Worm (Caenorhabditis elegans): ENCODE results near the gene Y47D3B.12.
A peak's percentile ranks its signal among the peaks of the same experiment; 100 is the strongest.

Gene Y47D3B.12

ce11 chrIII:11358273-11358672 lies 44.5 kb upstream of the Y47D3B.12 start:
- TF ChIP-seq hlh-11 (tag; optimal IDR thresholded peaks at IDR 0.05) (no peak), rbr-2 (tag; optimal IDR thresholded peaks at IDR 0.05) (no peak)

- no peak for TF ChIP-seq nhr-48 (tag; optimal IDR thresholded peaks at IDR 0.05)
- no peak for TF ChIP-seq T20F7.1 (GFP tag; optimal IDR thresholded peaks at IDR 0.05)
- no peak for TF ChIP-seq mdl-1 (tag; optimal IDR thresholded peaks at IDR 0.05)
- no peak for TF ChIP-seq lin-1 (GFP tag; IDR thresholded peaks at IDR 0.05)
- TF ChIP-seq mes-2 (tag; optimal IDR thresholded peaks at IDR 0.05; ENCODE audit: poor library complexity, severe bottlenecking), result no peak
Measured at ce11 chrIII:11359422-11359821, 43.4 kb upstream of the Y47D3B.12 start.

- no peak for TF ChIP-seq egl-43 (GFP tag; IDR thresholded peaks at IDR 0.05)
- TF ChIP-seq daf-8 (GFP tag; IDR thresholded peaks at IDR 0.05), result no peak
- peak in 1 of 2 experiments; percentile 36 for TF ChIP-seq unc-62 (GFP tag; optimal IDR thresholded peaks at IDR 0.05 in 1 of 2)
- TF ChIP-seq unc-62 (tag; optimal IDR thresholded peaks at IDR 0.05), result no peak
- TF ChIP-seq skn-1 (tag; optimal IDR thresholded peaks at IDR 0.05), result no peak
- TF ChIP-seq fkh-10 (GFP tag; optimal IDR thresholded peaks at IDR 0.05), result no peak
Measured at ce11 chrIII:11360156-11360555, 42.7 kb upstream of the Y47D3B.12 start, which contains the start of gene T28D6.4. Gene T28D6.4, plus strand, starts transcription at chrIII:11360456.

ce11 chrIII:11361394-11361793 lies 41.4 kb upstream of the Y47D3B.12 start:
- TF ChIP-seq aha-1 (tag) (peak; percentile 60), php-3 (GFP tag; IDR thresholded peaks at IDR 0.05) (no peak), arid-1 (GFP tag; conservative IDR thresholded peaks at IDR 0.05) (no peak), set-16 (GFP tag; IDR thresholded peaks at IDR 0.05) (peak; percentile 30)

- no peak for TF ChIP-seq ceh-28 (tag; optimal IDR thresholded peaks at IDR 0.05)
- peak; percentile 87 for TF ChIP-seq set-16 (GFP tag; IDR thresholded peaks at IDR 0.05)
- no peak for TF ChIP-seq zip-11 (GFP tag; IDR thresholded peaks at IDR 0.05)
Measured at ce11 chrIII:11362915-11363314, 39.9 kb upstream of the Y47D3B.12 start.

- TF ChIP-seq ces-1 (GFP tag; optimal IDR thresholded peaks at IDR 0.05), result no peak
- TF ChIP-seq nhr-76 (tag; optimal IDR thresholded peaks at IDR 0.05), result no peak
- no peak for TF ChIP-seq zfp-2 (tag; optimal IDR thresholded peaks at IDR 0.05)
- no peak for TF ChIP-seq lin-39 (tag; optimal IDR thresholded peaks at IDR 0.05)
- no peak for TF ChIP-seq Y5F2A.4 (GFP tag; optimal IDR thresholded peaks at IDR 0.05)
- TF ChIP-seq R02D3.7 (tag; optimal IDR thresholded peaks at IDR 0.05), result no peak
- no peak for TF ChIP-seq ceh-44 (GFP tag; IDR thresholded peaks at IDR 0.05)
- TF ChIP-seq ama-1 (optimal IDR thresholded peaks at IDR 0.05), result no peak
- no peak for TF ChIP-seq ZK546.5 (tag; optimal IDR thresholded peaks at IDR 0.05)
- TF ChIP-seq hlh-30 (tag; optimal IDR thresholded peaks at IDR 0.05; ENCODE audit: insufficient read depth), result no peak
- TF ChIP-seq ceh-82 (tag; optimal IDR thresholded peaks at IDR 0.05), result no peak
- TF ChIP-seq ceh-32 (tag; optimal IDR thresholded peaks at IDR 0.05; ENCODE audit: poor library complexity), result no peak
- no peak for TF ChIP-seq nhr-25 (tag; optimal IDR thresholded peaks at IDR 0.05; ENCODE audit: borderline replicate concordance, insufficient read depth)
- TF ChIP-seq ztf-7 (tag; optimal IDR thresholded peaks at IDR 0.05), result no peak
- TF ChIP-seq mdl-1 (tag; optimal IDR thresholded peaks at IDR 0.05), result no peak
- no peak for TF ChIP-seq daf-12 (tag; optimal IDR thresholded peaks at IDR 0.05)
- TF ChIP-seq nhr-10 (tag; optimal IDR thresholded peaks at IDR 0.05), result no peak
- TF ChIP-seq jun-1 (tag; optimal IDR thresholded peaks at IDR 0.05), result no peak
- TF ChIP-seq dmd-8 (GFP tag; IDR thresholded peaks at IDR 0.05), result no peak
- TF ChIP-seq dmd-6 (GFP tag; IDR thresholded peaks at IDR 0.05), result no peak
Measured at ce11 chrIII:11366467-11366866, 36.4 kb upstream of the Y47D3B.12 start, which contains the start of gene T28D6.3. Gene T28D6.3, plus strand, starts transcription at chrIII:11366767.

All from whole organism, L4 larva.